Fruit fly (Drosophila melanogaster) whole organism, embryonic: ENCODE measurements around the gene CG17562.

ENCODE experiments used
- BtbVII ChIP-seq: fragments of 200-800 bp; sonication (Bioruptor generic); optimal IDR thresholded peaks from 3 replicates; lab custom pipeline; 2017; ENCODE audit warnings: missing biosample characterization, mild to moderate bottlenecking, missing genetic modification characterization
- CG12236 ChIP-seq: fragments of 200-800 bp; sonication (Bioruptor generic); optimal IDR thresholded peaks from 2 replicates; lab custom pipeline; 2016; ENCODE audit warnings: missing biosample characterization, missing genetic modification characterization
- CG17568 ChIP-seq: fragments of 200-800 bp; sonication (Bioruptor generic); optimal IDR thresholded peaks from 2 replicates; lab custom pipeline; 2018; ENCODE audit warnings: missing biosample characterization, mild to moderate bottlenecking, missing genetic modification characterization, moderate library complexity
- CG2199 ChIP-seq: fragments of 200-800 bp; sonication (Bioruptor generic); IDR thresholded peaks from 3 replicates; pipeline ENCODE4 v1.3.6; 2022; ENCODE audit warnings: missing biosample characterization, missing genetic modification characterization
- CG6854 ChIP-seq: fragments of 200-800 bp; sonication (Bioruptor generic); optimal IDR thresholded peaks from 3 replicates; lab custom pipeline; 2017; ENCODE audit warnings: missing biosample characterization, mild to moderate bottlenecking, missing genetic modification characterization
- CG8290 ChIP-seq, 3 experiments: fragments of 200-800 bp; sonication (Bioruptor generic); optimal IDR thresholded peaks; 2 replicates each; lab custom pipeline; 2016 to 2019; ENCODE audit warnings: missing biosample characterization in 3 of 3, missing genetic modification characterization in 3 of 3, mild to moderate bottlenecking in 2 of 3, moderate library complexity in 1 of 3
- CG8388 ChIP-seq: fragments of 200-800 bp; sonication (Bioruptor generic); optimal IDR thresholded peaks from 2 replicates; lab custom pipeline; 2019; ENCODE audit warnings: missing biosample characterization, mild to moderate bottlenecking, missing genetic modification characterization, moderate library complexity
- Ets97D ChIP-seq: fragments of 200-800 bp; sonication (Bioruptor generic); optimal IDR thresholded peaks from 3 replicates; lab custom pipeline; 2016; ENCODE audit warnings: missing biosample characterization, missing genetic modification characterization
- Lpt ChIP-seq: fragments of >200 bp; optimal IDR thresholded peaks from 2 replicates; lab custom pipeline; 2018; ENCODE audit warnings: missing biosample characterization, missing genetic modification characterization
- Neu2 ChIP-seq: fragments of 200-800 bp; sonication (Bioruptor generic); optimal IDR thresholded peaks from 3 replicates; lab custom pipeline; 2016; ENCODE audit warnings: missing biosample characterization, missing genetic modification characterization, borderline replicate concordance
- Xbp1 ChIP-seq: fragments of 200-800 bp; sonication (Bioruptor generic); optimal IDR thresholded peaks from 3 replicates; lab custom pipeline; 2016; ENCODE audit warnings: missing biosample characterization, mild to moderate bottlenecking, missing genetic modification characterization
- shn ChIP-seq: fragments of 200-800 bp; sonication (Bioruptor generic); optimal IDR thresholded peaks from 3 replicates; lab custom pipeline; 2016; ENCODE audit warnings: missing biosample characterization, missing genetic modification characterization
- unpg ChIP-seq: fragments of 200-800 bp; sonication (Bioruptor generic); optimal IDR thresholded peaks from 3 replicates; lab custom pipeline; 2018; ENCODE audit warnings: missing biosample characterization, mild to moderate bottlenecking, missing genetic modification characterization, moderate library complexity

dm6 chr3R:16583605-16584004 is 31.5 kb upstream of the CG17562 start, which contains the start of gene Scp2:
- TF ChIP-seq CG12236 (GFP tag; lab: Kevin White, UChicago) (no peak), CG2199 (no peak), Xbp1 (GFP tag; lab: Kevin White, UChicago) (no peak), BtbVII (GFP tag; lab: Kevin White, UChicago) (no peak), CG17568 (GFP tag; lab: Kevin White, UChicago) (no peak), Neu2 (GFP tag; lab: Kevin White, UChicago) (no peak), CG8388 (GFP tag; lab: Kevin White, UChicago) (no peak), unpg (GFP tag; lab: Kevin White, UChicago) (no peak), Lpt (GFP tag; lab: Kevin White, UChicago) (no peak), shn (GFP tag; lab: Kevin White, UChicago) (no peak), CG8290 (GFP tag; optimal IDR thresholded peaks at IDR 0.05; lab: Kevin White, UChicago) (no peak), CG8290 (tag; optimal IDR thresholded peaks at IDR 0.05; lab: Kevin White, UChicago) (no peak), CG6854 (GFP tag; lab: Kevin White, UChicago) (no peak), Ets97D (GFP tag; lab: Kevin White, UChicago) (no peak)
